1 fruit fly cellular context compared by ENCODE assay signal in genomic region chr3L:1865121-1865727, dm6.
TF ChIP-seq lines count a peak whose summit lies in the region.

Gene HBS1, minus strand, starts transcription at chr3L:1865240.
Gene CG12025, plus strand, starts transcription at chr3L:1865430.

TF ChIP-seq in whole organism, embryonic, 481 proteins besides CTCF, POLR2A, EP300 and RAD21 (continued from another document and continues in another):
- TF ChIP-seq E2f2 (GFP tag; IDR thresholded peaks at IDR 0.05; lab: Robert Waterston, UW) (peak; percentile 36; the same call in 1 of the 2 replicates), zen (tag; optimal IDR thresholded peaks at IDR 0.05; lab: Kevin White, UChicago) (peak; percentile 39), CG3281 (GFP tag; optimal IDR thresholded peaks at IDR 0.05; lab: Kevin White, UChicago) (peak; percentile 21), psq (GFP tag; optimal IDR thresholded peaks at IDR 0.05; lab: Kevin White, UChicago) (no peak), PHDP (tag; optimal IDR thresholded peaks at IDR 0.05; lab: Kevin White, UChicago) (peak; percentile 54), slp2 (GFP tag; optimal IDR thresholded peaks at IDR 0.05; lab: Kevin White, UChicago) (peak; percentile 38), Nf-YA (GFP tag; IDR thresholded peaks at IDR 0.05; lab: Robert Waterston, UW) (no peak), CG14860 (GFP tag; IDR thresholded peaks at IDR 0.05; lab: Robert Waterston, UW; ENCODE audit: partially characterized antibody) (no peak), Ets65A (GFP tag; lab: Kevin White, UChicago) (peak; percentile 94), CG8281 (tag; optimal IDR thresholded peaks at IDR 0.05; lab: Kevin White, UChicago) (no peak), odd (GFP tag; optimal IDR thresholded peaks at IDR 0.05; lab: Kevin White, UChicago) (no peak), C15 (GFP tag; IDR thresholded peaks at IDR 0.05; lab: Robert Waterston, UW) (no peak), Ssrp (tag; optimal IDR thresholded peaks at IDR 0.05; lab: Kevin White, UChicago) (peak; percentile 50), CG10959 (GFP tag; IDR thresholded peaks at IDR 0.05; lab: Robert Waterston, UW) (no peak), Nf-YB (GFP tag; optimal IDR thresholded peaks at IDR 0.05; lab: Kevin White, UChicago) (no peak), CG8089 (GFP tag; optimal IDR thresholded peaks at IDR 0.05; lab: Kevin White, UChicago) (peak; percentile 55), CG6854 (GFP tag; optimal IDR thresholded peaks at IDR 0.05; lab: Kevin White, UChicago) (no peak), Ada2b (GFP tag; IDR thresholded peaks at IDR 0.05; lab: Robert Waterston, UW) (0 out of 2 replicates have a peak, but pooled peaks have one; percentile 41), CG7271 (tag; optimal IDR thresholded peaks at IDR 0.05; lab: Kevin White, UChicago) (no peak), dan (GFP tag; IDR thresholded peaks at IDR 0.05; lab: Robert Waterston, UW) (no peak), Pdp1 (GFP tag; optimal IDR thresholded peaks at IDR 0.05; lab: Kevin White, UChicago) (peak; percentile 60 to 68), NC2α (GFP tag; optimal IDR thresholded peaks at IDR 0.05; lab: Kevin White, UChicago) (no peak), CG1529 (GFP tag; optimal IDR thresholded peaks at IDR 0.05; lab: Kevin White, UChicago) (no peak), sr (GFP tag; IDR thresholded peaks at IDR 0.05; lab: Robert Waterston, UW) (no peak), Sry-δ (GFP tag; optimal IDR thresholded peaks at IDR 0.05; lab: Kevin White, UChicago) (peak; percentile 63), HLH3B (GFP tag; IDR thresholded peaks at IDR 0.05; lab: Robert Waterston, UW) (peak; percentile 27; the same call in 1 of the 2 replicates), CG4360 (GFP tag; IDR thresholded peaks at IDR 0.05; lab: Robert Waterston, UW) (no peak), CG2712 (tag; optimal IDR thresholded peaks at IDR 0.05; lab: Kevin White, UChicago) (peak; percentile 66), Oli (tag; optimal IDR thresholded peaks at IDR 0.05; lab: Kevin White, UChicago) (no peak), sim (GFP tag; IDR thresholded peaks at IDR 0.05; lab: Robert Waterston, UW) (no peak), Neu2 (GFP tag; optimal IDR thresholded peaks at IDR 0.05; lab: Kevin White, UChicago; ENCODE audit: borderline replicate concordance) (no peak), pum (GFP tag; optimal IDR thresholded peaks at IDR 0.05; lab: Kevin White, UChicago) (peak; percentile 75), Six4 (GFP tag; optimal IDR thresholded peaks at IDR 0.05; lab: Kevin White, UChicago) (no peak), ken (GFP tag; IDR thresholded peaks at IDR 0.05; lab: Robert Waterston, UW) (peak; percentile 55; the same call in 1 of the 3 replicates), Poxn (GFP tag; IDR thresholded peaks at IDR 0.05; lab: Robert Waterston, UW) (0 out of 2 replicates have a peak, but pooled peaks have one; percentile 8), CG34376 (GFP tag; optimal IDR thresholded peaks at IDR 0.05; lab: Kevin White, UChicago) (no peak), wor (GFP tag; IDR thresholded peaks at IDR 0.05; lab: Robert Waterston, UW) (no peak), kah (GFP tag; optimal IDR thresholded peaks at IDR 0.05; lab: Kevin White, UChicago) (no peak), CG31224 (GFP tag; IDR thresholded peaks at IDR 0.05; lab: Robert Waterston, UW) (no peak), CG30020 (tag; optimal IDR thresholded peaks at IDR 0.05; lab: Kevin White, UChicago) (peak; percentile 94), CG15696 (tag; optimal IDR thresholded peaks at IDR 0.05; lab: Kevin White, UChicago) (peak; percentile 76), org-1 (GFP tag; optimal IDR thresholded peaks at IDR 0.05; lab: Kevin White, UChicago) (no peak), corto (GFP tag; optimal IDR thresholded peaks at IDR 0.05; lab: Kevin White, UChicago) (no peak), ara (GFP tag; IDR thresholded peaks at IDR 0.05; lab: Robert Waterston, UW) (peak; percentile 43; the same call in 1 of the 2 replicates), CG43689 (GFP tag; IDR thresholded peaks at IDR 0.05; lab: Robert Waterston, UW) (no peak), Usf (GFP tag; optimal IDR thresholded peaks at IDR 0.05; lab: Kevin White, UChicago) (peak; percentile 18), gcm2 (GFP tag; optimal IDR thresholded peaks at IDR 0.05; lab: Kevin White, UChicago) (no peak), wdn (GFP tag; IDR thresholded peaks at IDR 0.05; lab: Robert Waterston, UW) (no peak), MBD-R2 (GFP tag; IDR thresholded peaks at IDR 0.05; lab: Robert Waterston, UW) (peak; percentile 72), phol (tag; optimal IDR thresholded peaks at IDR 0.05; lab: Kevin White, UChicago) (peak; percentile 80), CG11560 (tag; IDR thresholded peaks at IDR 0.05; lab: Robert Waterston, UW) (no peak), nerfin-2 (GFP tag; IDR thresholded peaks at IDR 0.05; lab: Robert Waterston, UW; ENCODE audit: partially characterized antibody) (no peak), YL-1 (GFP tag; optimal IDR thresholded peaks at IDR 0.05; lab: Kevin White, UChicago) (peak; percentile 83), pnt (GFP tag; optimal IDR thresholded peaks at IDR 0.05; lab: Kevin White, UChicago) (peak; percentile 41), CG10274 (GFP tag; optimal IDR thresholded peaks at IDR 0.05; lab: Kevin White, UChicago) (no peak), E2f1 (GFP tag; IDR thresholded peaks at IDR 0.05; lab: Robert Waterston, UW) (no peak; the same call in 1 of the 2 replicates), Rx (GFP tag; IDR thresholded peaks at IDR 0.05; lab: Robert Waterston, UW) (no peak), CG11085 (GFP tag; IDR thresholded peaks at IDR 0.05; lab: Robert Waterston, UW) (peak; percentile 53; the same call in 1 of the 2 replicates), CHES-1-like (GFP tag; optimal IDR thresholded peaks at IDR 0.05; lab: Kevin White, UChicago) (peak; percentile 65), ewg (GFP tag; optimal IDR thresholded peaks at IDR 0.05; lab: Kevin White, UChicago) (peak; percentile 66), Med (GFP tag; lab: Kevin White, UChicago) (peak; percentile 88), CG11398 (GFP tag; optimal IDR thresholded peaks at IDR 0.05; lab: Kevin White, UChicago) (no peak), Stat92E (GFP tag; optimal IDR thresholded peaks at IDR 0.05; lab: Kevin White, UChicago) (peak in 1 of 3 experiments; percentile 68), NK7.1 (GFP tag; optimal IDR thresholded peaks at IDR 0.05; lab: Kevin White, UChicago) (no peak), CG6175 (GFP tag; IDR thresholded peaks at IDR 0.05; lab: Robert Waterston, UW) (no peak), CG34422 (GFP tag; IDR thresholded peaks at IDR 0.05; lab: Robert Waterston, UW) (no peak; the same call in 2 of the 3 replicates), inv (GFP tag; IDR thresholded peaks at IDR 0.05; lab: Robert Waterston, UW; ENCODE audit: partially characterized antibody) (no peak), CG2120 (GFP tag; optimal IDR thresholded peaks at IDR 0.05; lab: Kevin White, UChicago) (peak; percentile 82), CG12659 (GFP tag; optimal IDR thresholded peaks at IDR 0.05; lab: Kevin White, UChicago) (peak; percentile 80), CG17359 (tag; optimal IDR thresholded peaks at IDR 0.05; lab: Kevin White, UChicago) (peak; percentile 45), Gsc (GFP tag; IDR thresholded peaks at IDR 0.05; lab: Robert Waterston, UW) (no peak), Dip2 (GFP tag; IDR thresholded peaks at IDR 0.05; lab: Robert Waterston, UW) (no peak), CG15011 (GFP tag; optimal IDR thresholded peaks at IDR 0.05; lab: Kevin White, UChicago) (no peak), yki (optimal IDR thresholded peaks at IDR 0.05; lab: Kevin White, UChicago) (no peak), gsb-n (tag; optimal IDR thresholded peaks at IDR 0.05; lab: Kevin White, UChicago) (no peak), ase (GFP tag; IDR thresholded peaks at IDR 0.05; lab: Robert Waterston, UW) (0 out of 3 replicates have a peak, but pooled peaks have one; percentile 21), eyg (GFP tag; optimal IDR thresholded peaks at IDR 0.05; lab: Kevin White, UChicago) (no peak), CG6765 (GFP tag; optimal IDR thresholded peaks at IDR 0.05; lab: Kevin White, UChicago) (peak; percentile 6), vfl (GFP tag; optimal IDR thresholded peaks at IDR 0.05; lab: Kevin White, UChicago) (no peak), scrt (GFP tag; optimal IDR thresholded peaks at IDR 0.05; lab: Kevin White, UChicago) (no peak), cas (GFP tag; IDR thresholded peaks at IDR 0.05; lab: Robert Waterston, UW) (0 out of 2 replicates have a peak, but pooled peaks have one; percentile 26), h (optimal IDR thresholded peaks at IDR 0.05; lab: Kevin White, UChicago) (no peak), pzg (GFP tag; optimal IDR thresholded peaks at IDR 0.05; lab: Kevin White, UChicago) (peak; percentile 87), gro (GFP tag; optimal IDR thresholded peaks at IDR 0.05; lab: Kevin White, UChicago) (peak; percentile 15), CG9437 (GFP tag; optimal IDR thresholded peaks at IDR 0.05; lab: Kevin White, UChicago) (no peak), BtbVII (GFP tag; optimal IDR thresholded peaks at IDR 0.05; lab: Kevin White, UChicago) (no peak), CG9609 (GFP tag; optimal IDR thresholded peaks at IDR 0.05; lab: Kevin White, UChicago) (peak; percentile 27), CG8478 (optimal IDR thresholded peaks at IDR 0.05; lab: Kevin White, UChicago) (no peak), CG11093 (GFP tag; IDR thresholded peaks at IDR 0.05; lab: Robert Waterston, UW) (peak; percentile 36; the same call in 1 of the 3 replicates), CG2678 (tag; optimal IDR thresholded peaks at IDR 0.05; lab: Kevin White, UChicago) (peak; percentile 65), Dll (GFP tag; IDR thresholded peaks at IDR 0.05; lab: Robert Waterston, UW; ENCODE audit: partially characterized antibody) (no peak), CG15269 (tag; optimal IDR thresholded peaks at IDR 0.05; lab: Kevin White, UChicago) (peak; percentile 32), fru (optimal IDR thresholded peaks at IDR 0.05; lab: Kevin White, UChicago) (no peak), CG2116 (GFP tag; optimal IDR thresholded peaks at IDR 0.05; lab: Kevin White, UChicago) (peak; percentile 49), ind (GFP tag; optimal IDR thresholded peaks at IDR 0.05; lab: Kevin White, UChicago) (peak; percentile 64), lilli (GFP tag; optimal IDR thresholded peaks at IDR 0.05; lab: Kevin White, UChicago) (peak; percentile 72), Atf6 (GFP tag; IDR thresholded peaks at IDR 0.05; lab: Robert Waterston, UW) (peak; percentile 59), Antp (GFP tag; optimal IDR thresholded peaks at IDR 0.05; lab: Kevin White, UChicago) (peak; percentile 33), CG1602 (GFP tag; optimal IDR thresholded peaks at IDR 0.05; lab: Kevin White, UChicago) (peak; percentile 48), CG9215 (GFP tag; IDR thresholded peaks at IDR 0.05; lab: Robert Waterston, UW) (peak; percentile 71), ro (GFP tag; IDR thresholded peaks at IDR 0.05; lab: Robert Waterston, UW) (no peak), az2 (GFP tag; optimal IDR thresholded peaks at IDR 0.05; lab: Kevin White, UChicago) (peak; percentile 24), Adf1 (GFP tag; IDR thresholded peaks at IDR 0.05; lab: Robert Waterston, UW) (peak; percentile 33; the same call in 1 of the 2 replicates), ci (GFP tag; IDR thresholded peaks at IDR 0.05; lab: Robert Waterston, UW) (no peak), CG3838 (GFP tag; optimal IDR thresholded peaks at IDR 0.05; lab: Kevin White, UChicago) (peak; percentile 26), sna (GFP tag; IDR thresholded peaks at IDR 0.05; lab: Robert Waterston, UW; ENCODE audit: partially characterized antibody) (no peak), shn (GFP tag; optimal IDR thresholded peaks at IDR 0.05; lab: Kevin White, UChicago) (peak; percentile 59), CG2875 (GFP tag; optimal IDR thresholded peaks at IDR 0.05; lab: Kevin White, UChicago) (no peak), CG1792 (GFP tag; optimal IDR thresholded peaks at IDR 0.05; lab: Kevin White, UChicago) (no peak), BEAF-32 (GFP tag; optimal IDR thresholded peaks at IDR 0.05; lab: Kevin White, UChicago) (peak; percentile 60), vvl (GFP tag; IDR thresholded peaks at IDR 0.05; lab: Robert Waterston, UW) (peak; percentile 41; the same call in 1 of the 2 replicates), CG5953 (GFP tag; IDR thresholded peaks at IDR 0.05; lab: Robert Waterston, UW) (no peak), CG5245 (GFP tag; optimal IDR thresholded peaks at IDR 0.05; lab: Kevin White, UChicago) (peak; percentile 37), lov (optimal IDR thresholded peaks at IDR 0.05; lab: Kevin White, UChicago) (no peak), lov (GFP tag; IDR thresholded peaks at IDR 0.05; lab: Robert Waterston, UW) (no peak), Fer2 (tag; optimal IDR thresholded peaks at IDR 0.05; lab: Kevin White, UChicago) (peak; percentile 32), chif (GFP tag; optimal IDR thresholded peaks at IDR 0.05; lab: Kevin White, UChicago) (peak; percentile 32 to 65), ranshi (GFP tag; IDR thresholded peaks at IDR 0.05; lab: Robert Waterston, UW) (peak; percentile 26; the same call in 1 of the 2 replicates), Gug (GFP tag; IDR thresholded peaks at IDR 0.05; lab: Robert Waterston, UW) (peak; percentile 56; the same call in 1 of the 4 replicates), trh (GFP tag; optimal IDR thresholded peaks at IDR 0.05; lab: Kevin White, UChicago) (no peak), z (GFP tag; IDR thresholded peaks at IDR 0.05; lab: Robert Waterston, UW) (no peak), Elba2 (GFP tag; optimal IDR thresholded peaks at IDR 0.05; lab: Kevin White, UChicago) (no peak), CG12942 (GFP tag; optimal IDR thresholded peaks at IDR 0.05; lab: Kevin White, UChicago) (peak; percentile 9), Asciz (GFP tag; optimal IDR thresholded peaks at IDR 0.05; lab: Kevin White, UChicago) (no peak), Hey (tag; optimal IDR thresholded peaks at IDR 0.05; lab: Kevin White, UChicago) (no peak), D (optimal IDR thresholded peaks at IDR 0.05; lab: Kevin White, UChicago) (no peak), D (GFP tag; optimal IDR thresholded peaks at IDR 0.05; lab: Kevin White, UChicago) (peak; percentile 9), Dip3 (GFP tag; optimal IDR thresholded peaks at IDR 0.05; lab: Kevin White, UChicago) (peak; percentile 62), Scr (GFP tag; IDR thresholded peaks at IDR 0.05; lab: Robert Waterston, UW; ENCODE audit: partially characterized antibody) (no peak), CG18262 (tag; optimal IDR thresholded peaks at IDR 0.05; lab: Kevin White, UChicago) (peak; percentile 45), H15 (GFP tag; IDR thresholded peaks at IDR 0.05; lab: Robert Waterston, UW) (no peak), caup (GFP tag; optimal IDR thresholded peaks at IDR 0.05; lab: Kevin White, UChicago; ENCODE audit: severe bottlenecking) (peak; percentile 36)
